Worm (Caenorhabditis elegans): Measurements from ENCODE around the gene sra-9.

sra-9 gene

DNA sequence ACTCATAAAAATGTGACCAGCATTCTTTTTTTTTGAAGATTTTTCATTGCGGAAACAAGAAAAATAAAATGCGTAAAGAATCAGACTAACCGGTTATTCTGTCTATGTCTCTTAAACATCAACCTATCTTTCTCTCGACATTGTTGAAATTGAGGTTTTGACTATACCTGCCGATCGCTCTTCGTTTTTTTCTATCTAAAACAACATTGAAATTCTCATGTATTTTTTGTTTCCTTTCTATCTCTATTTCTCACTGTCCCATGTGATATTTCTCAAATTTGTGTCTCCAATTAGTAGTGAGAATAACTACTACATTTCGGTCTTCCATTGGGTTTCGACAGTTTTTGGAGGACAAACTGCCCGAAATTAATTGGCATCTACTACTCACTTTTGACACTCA lies 28.8 kb downstream of the sra-9 start:
- no peak for TF ChIP-seq unc-62 (GFP tag; optimal IDR thresholded peaks at IDR 0.05)

DNA sequence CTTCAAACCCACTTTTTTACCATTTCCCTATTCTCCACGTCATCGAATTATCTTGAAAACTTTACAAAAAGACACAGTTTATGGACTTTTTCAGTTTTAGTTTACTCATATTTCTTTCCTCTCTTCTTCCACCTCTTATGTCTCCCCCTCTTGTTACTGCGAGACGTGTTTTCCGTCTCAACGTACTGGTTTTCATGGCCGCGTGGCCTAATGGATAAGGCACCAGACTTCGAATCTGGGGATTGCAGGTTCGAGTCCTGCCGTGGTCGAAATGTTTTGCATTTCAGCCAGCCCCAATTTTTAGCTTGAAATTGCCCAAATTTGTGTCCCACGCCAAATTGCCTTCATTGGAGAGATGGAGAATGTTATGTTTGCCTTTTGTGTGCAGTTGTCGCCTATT lies 33.9 kb downstream of the sra-9 start:
- TF ChIP-seq unc-62 (GFP tag; optimal IDR thresholded peaks at IDR 0.05) = no peak

DNA sequence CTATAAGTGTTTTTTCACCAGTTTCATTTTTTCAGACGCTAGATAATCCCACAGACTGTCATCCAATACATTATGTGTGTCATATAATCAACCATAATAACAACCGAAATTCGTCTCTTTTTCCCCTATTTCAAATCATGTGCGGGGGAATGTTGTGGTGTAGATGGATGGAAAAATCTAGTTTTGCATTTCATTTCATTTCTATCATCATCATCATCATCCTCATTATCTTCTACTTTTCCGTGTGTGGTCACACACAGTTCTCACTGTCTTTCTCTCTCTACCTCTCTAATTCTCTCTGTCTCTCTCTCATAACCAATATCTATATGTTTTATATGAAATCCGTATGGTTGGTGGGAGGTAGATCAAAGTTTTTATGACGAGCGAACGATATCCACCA lies 41.3 kb downstream of the sra-9 start:
- TF ChIP-seq unc-62 (GFP tag; optimal IDR thresholded peaks at IDR 0.05) = no peak

DNA sequence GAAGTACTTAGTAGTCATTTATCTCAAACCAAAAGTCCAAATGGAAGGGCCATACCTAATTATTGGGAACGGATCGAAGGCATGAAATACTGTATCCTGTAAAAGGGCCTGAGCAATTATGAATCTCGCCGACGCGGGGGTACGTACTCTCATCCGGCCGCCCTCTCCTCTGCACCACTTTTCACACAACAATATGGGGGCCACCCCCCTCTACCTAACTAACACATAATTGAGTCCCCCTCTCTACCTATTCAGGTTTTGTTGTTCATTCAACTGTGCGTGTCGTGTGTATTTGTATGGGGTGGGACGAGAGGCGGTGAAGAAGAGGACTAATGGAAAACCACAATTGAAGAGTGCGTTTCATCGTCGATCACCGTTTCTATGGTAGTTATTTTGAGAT lies 42.3 kb downstream of the sra-9 start:
- no peak for TF ChIP-seq unc-62 (GFP tag; optimal IDR thresholded peaks at IDR 0.05)

DNA sequence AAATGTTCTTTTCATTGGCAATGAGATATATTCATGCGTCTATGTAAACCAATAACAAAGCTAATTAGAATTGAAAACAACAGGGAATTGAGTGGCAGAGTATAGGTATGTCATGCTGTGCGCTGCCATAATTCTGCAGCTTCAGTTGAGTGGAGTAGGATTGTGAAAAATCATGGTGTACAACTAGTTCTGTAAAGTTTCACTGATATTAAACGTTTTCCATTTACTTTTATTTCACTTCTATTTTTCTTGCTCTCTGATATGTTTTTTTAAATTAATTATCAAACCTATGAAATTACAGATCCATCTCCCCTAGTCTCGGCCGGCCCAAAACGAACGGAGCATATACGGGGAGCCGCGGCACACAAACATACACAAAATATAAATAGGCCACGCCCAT lies 43.6 kb downstream of the sra-9 start, which contains the start of gene exc-7:
exc-7 (plus strand) TSS at position 301 of the 400 bp plus-strand sequence.
- TF ChIP-seq unc-62 (GFP tag; optimal IDR thresholded peaks at IDR 0.05) = no peak

DNA sequence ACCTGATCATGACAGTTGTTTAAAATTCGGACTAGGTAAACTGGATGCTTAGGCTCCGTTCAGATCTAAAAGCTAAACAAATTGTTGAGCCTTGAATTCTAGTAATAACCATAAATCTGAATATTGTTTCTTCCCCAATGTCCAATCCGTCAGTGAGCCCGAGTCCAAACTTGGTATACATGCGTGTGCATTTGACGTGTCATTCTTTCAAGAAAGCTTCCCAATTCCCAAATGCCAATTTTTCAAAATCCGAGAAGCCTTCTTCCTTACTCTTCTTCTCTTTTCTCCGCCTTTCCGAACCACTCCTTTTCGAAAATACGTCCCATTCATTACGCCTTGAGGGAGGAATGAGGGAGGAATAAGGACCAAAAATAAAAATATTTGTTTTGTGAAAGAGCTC lies 44.6 kb downstream of the sra-9 start:
- no peak for TF ChIP-seq unc-62 (GFP tag; optimal IDR thresholded peaks at IDR 0.05)

DNA sequence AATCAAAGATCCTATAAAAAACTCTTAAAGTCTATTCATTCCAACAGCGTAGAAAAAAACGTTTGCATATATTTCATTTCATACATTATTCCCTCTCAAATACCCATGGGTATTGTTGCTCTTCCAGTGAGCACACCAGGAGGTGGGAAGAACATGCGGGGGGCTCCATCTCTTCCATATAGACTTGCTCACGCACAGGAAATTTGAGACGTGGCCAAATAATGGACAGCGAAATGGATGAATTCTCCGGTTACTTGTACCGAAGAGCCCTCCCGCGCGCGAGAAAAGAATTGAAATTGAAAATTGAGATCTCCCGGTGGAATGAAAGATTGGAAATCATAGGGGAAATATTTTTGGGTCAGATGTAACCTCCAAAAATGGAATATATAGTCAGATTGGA lies 45.5 kb downstream of the sra-9 start:
- no peak for TF ChIP-seq unc-62 (GFP tag; optimal IDR thresholded peaks at IDR 0.05)

DNA sequence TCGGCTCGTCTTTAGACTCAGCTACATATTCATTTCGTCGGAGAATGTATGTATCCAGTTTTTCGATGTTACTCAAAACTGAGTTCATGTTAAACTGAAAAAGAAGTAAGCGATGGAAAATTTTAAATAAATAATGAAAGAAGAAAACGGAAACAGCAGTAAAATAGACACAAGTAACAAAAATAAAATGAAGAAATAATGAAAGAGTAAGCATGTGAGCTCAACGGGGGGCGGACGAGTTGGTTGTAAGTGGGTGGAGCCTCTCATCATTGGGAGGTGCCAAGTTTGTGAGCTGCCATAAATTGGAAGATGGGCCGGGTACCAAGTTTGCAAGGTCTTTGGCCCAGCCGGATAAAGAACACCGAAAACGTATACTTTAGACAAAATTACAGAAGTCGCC lies 51.4 kb downstream of the sra-9 start, which contains the start of gene wee-1.1:
wee-1.1 (minus strand) TSS at position 101 of the 400 bp plus-strand sequence.
- TF ChIP-seq unc-62 (GFP tag; optimal IDR thresholded peaks at IDR 0.05) = no peak
